Fruit fly (Drosophila melanogaster) whole organism, embryonic: ENCODE data around the gene Tfb5.

Source experiments
- Atf-2 ChIP-seq: fragments of 200-800 bp; sonication (Bioruptor generic); optimal IDR thresholded peaks from 2 replicates; lab custom pipeline; 2016; ENCODE audit warnings: missing biosample characterization, missing genetic modification characterization
- Blimp-1 ChIP-seq: fragments of 200-800 bp; sonication (Bioruptor generic); optimal IDR thresholded peaks from 3 replicates; lab custom pipeline; 2018; ENCODE audit warnings: missing biosample characterization, missing genetic modification characterization, mild to moderate bottlenecking, moderate library complexity, missing genetic modification reagents
- CG12659 ChIP-seq: fragments of 200-800 bp; sonication (Bioruptor generic); optimal IDR thresholded peaks from 3 replicates; lab custom pipeline; 2017; ENCODE audit warnings: mild to moderate bottlenecking, missing biosample characterization, missing genetic modification reagents, missing genetic modification characterization
- CG13775 ChIP-seq: fragments of 200-800 bp; sonication (Bioruptor generic); optimal IDR thresholded peaks from 3 replicates; lab custom pipeline; 2017; ENCODE audit warnings: missing biosample characterization, mild to moderate bottlenecking, missing genetic modification characterization
- CG14710 ChIP-seq: fragments of 200-800 bp; sonication (Bioruptor generic); optimal IDR thresholded peaks from 3 replicates; lab custom pipeline; 2019; ENCODE audit warnings: missing biosample characterization, mild to moderate bottlenecking, missing genetic modification characterization, moderate library complexity
- CG15479 ChIP-seq: fragments of 200-800 bp; sonication (Bioruptor generic); optimal IDR thresholded peaks from 3 replicates; lab custom pipeline; 2019; ENCODE audit warnings: missing biosample characterization, mild to moderate bottlenecking, missing genetic modification characterization, moderate library complexity
- CG17186 ChIP-seq: fragments of 200-800 bp; sonication (Bioruptor generic); optimal IDR thresholded peaks from 3 replicates; lab custom pipeline; 2017; ENCODE audit warnings: missing biosample characterization, missing genetic modification reagents, missing genetic modification characterization
- CG18262 ChIP-seq: fragments of 200-800 bp; optimal IDR thresholded peaks from 3 replicates; lab custom pipeline; 2019; ENCODE audit warnings: missing biosample characterization, mild to moderate bottlenecking, missing genetic modification characterization, moderate library complexity
- CG2875 ChIP-seq: fragments of 200-800 bp; sonication (Bioruptor generic); optimal IDR thresholded peaks from 2 replicates; lab custom pipeline; 2017; ENCODE audit warnings: missing biosample characterization, mild to moderate bottlenecking, missing genetic modification characterization, missing genetic modification reagents
- CG30403 ChIP-seq: fragments of 200-800 bp; sonication (Bioruptor generic); optimal IDR thresholded peaks from 3 replicates; lab custom pipeline; 2016; ENCODE audit warnings: missing biosample characterization, missing genetic modification characterization
- CG3995 ChIP-seq: fragments of 200-800 bp; sonication (Bioruptor generic); optimal IDR thresholded peaks from 3 replicates; lab custom pipeline; 2016; ENCODE audit warnings: missing biosample characterization, missing genetic modification characterization
- CG6854 ChIP-seq: fragments of 200-800 bp; sonication (Bioruptor generic); optimal IDR thresholded peaks from 3 replicates; lab custom pipeline; 2017; ENCODE audit warnings: missing biosample characterization, mild to moderate bottlenecking, missing genetic modification characterization
- CG7357 ChIP-seq: fragments of 200-800 bp; sonication (Bioruptor generic); IDR thresholded peaks from 3 replicates; pipeline ENCODE4 v1.3.6; 2022; ENCODE audit warnings: missing biosample characterization, missing genetic modification characterization
- CG7963 ChIP-seq: fragments of 200-800 bp; sonication (Bioruptor generic); IDR thresholded peaks from 3 replicates; pipeline ENCODE4 v1.3.6; 2022; ENCODE audit warnings: missing biosample characterization, missing genetic modification characterization; ENCODE audit not compliant: partially characterized antibody
- CG7987 ChIP-seq: fragments of 200-800 bp; sonication (Bioruptor generic); optimal IDR thresholded peaks from 2 replicates; lab custom pipeline; 2018; ENCODE audit warnings: missing biosample characterization, mild to moderate bottlenecking, missing genetic modification characterization, moderate library complexity
- CG8290 ChIP-seq, 3 experiments: fragments of 200-800 bp; sonication (Bioruptor generic); optimal IDR thresholded peaks; 2 replicates each; lab custom pipeline; 2016 to 2019; ENCODE audit warnings: missing biosample characterization in 3 of 3, missing genetic modification characterization in 3 of 3, mild to moderate bottlenecking in 2 of 3, moderate library complexity in 1 of 3
- CG8924 ChIP-seq: fragments of 200-800 bp; optimal IDR thresholded peaks from 3 replicates; lab custom pipeline; 2019; ENCODE audit warnings: missing biosample characterization, mild to moderate bottlenecking, missing genetic modification characterization, moderate library complexity
- CG9437 ChIP-seq: fragments of 200-800 bp; sonication (Bioruptor generic); optimal IDR thresholded peaks from 2 replicates; lab custom pipeline; 2018; ENCODE audit warnings: missing biosample characterization, mild to moderate bottlenecking, missing genetic modification characterization
- CG9817 ChIP-seq: fragments of 200-800 bp; sonication (Bioruptor generic); optimal IDR thresholded peaks from 2 replicates; lab custom pipeline; 2018; ENCODE audit warnings: missing biosample characterization, mild to moderate bottlenecking, missing genetic modification characterization, moderate library complexity
- CG9876 ChIP-seq: fragments of 200-800 bp; sonication (Bioruptor generic); optimal IDR thresholded peaks from 2 replicates; lab custom pipeline; 2016; ENCODE audit warnings: missing biosample characterization, missing genetic modification characterization
- Fer1 ChIP-seq: fragments of 200-800 bp; sonication (Bioruptor generic); optimal IDR thresholded peaks from 2 replicates; lab custom pipeline; 2017; ENCODE audit warnings: missing biosample characterization, mild to moderate bottlenecking, missing genetic modification characterization
- Fer2 ChIP-seq: fragments of 200-800 bp; sonication (Bioruptor generic); optimal IDR thresholded peaks from 2 replicates; lab custom pipeline; 2018; ENCODE audit warnings: missing biosample characterization, mild to moderate bottlenecking, missing genetic modification characterization, moderate library complexity
- Fer3 ChIP-seq: fragments of 200-800 bp; sonication (Bioruptor generic); optimal IDR thresholded peaks from 2 replicates; lab custom pipeline; 2018; ENCODE audit warnings: missing biosample characterization, mild to moderate bottlenecking, missing genetic modification characterization, moderate library complexity
- Mad ChIP-seq: fragments of 200-800 bp; sonication (Bioruptor generic); optimal IDR thresholded peaks from 2 replicates; lab custom pipeline; 2016; ENCODE audit warnings: missing biosample characterization, missing genetic modification characterization
- Med ChIP-seq: fragments of 200-800 bp; sonication (Bioruptor generic); peaks from one replicate; lab custom pipeline; 2016; ENCODE audit warnings: missing biosample characterization, missing genetic modification characterization, mild to moderate bottlenecking, inconsistent platforms, moderate library complexity
- NC2β ChIP-seq: fragments of 200-800 bp; sonication (Bioruptor generic); optimal IDR thresholded peaks from 2 replicates; lab custom pipeline; 2016; ENCODE audit warnings: missing biosample characterization, missing genetic modification characterization
- Oli ChIP-seq: fragments of 200-800 bp; sonication (Bioruptor generic); optimal IDR thresholded peaks from 2 replicates; lab custom pipeline; 2018; ENCODE audit warnings: missing biosample characterization, mild to moderate bottlenecking, missing genetic modification characterization, moderate library complexity
- Optix ChIP-seq: fragments of 200-800 bp; sonication (Bioruptor generic); IDR thresholded peaks from 3 replicates; pipeline ENCODE4 v1.3.6; 2022; ENCODE audit warnings: missing biosample characterization, missing genetic modification characterization
- caup ChIP-seq: fragments of 200-800 bp; sonication (Bioruptor generic); optimal IDR thresholded peaks from 3 replicates; lab custom pipeline; 2017; ENCODE audit warnings: missing biosample characterization, mild to moderate bottlenecking, missing genetic modification characterization, moderate library complexity; ENCODE audit not compliant: severe bottlenecking
- da ChIP-seq: fragments of 200-800 bp; sonication (Bioruptor generic); optimal IDR thresholded peaks from 2 replicates; lab custom pipeline; 2016; ENCODE audit warnings: missing biosample characterization, missing genetic modification characterization
- dati ChIP-seq: fragments of 200-800 bp; sonication (Bioruptor generic); IDR thresholded peaks from 2 replicates; pipeline ENCODE4 v1.3.6; 2022; ENCODE audit warnings: missing biosample characterization, missing genetic modification characterization
- dmrt11E ChIP-seq: fragments of 200-800 bp; sonication (Bioruptor generic); optimal IDR thresholded peaks from 3 replicates; lab custom pipeline; 2018; ENCODE audit warnings: missing biosample characterization, mild to moderate bottlenecking, missing genetic modification characterization, moderate library complexity
- ewg ChIP-seq: fragments of 200-800 bp; sonication (Bioruptor generic); optimal IDR thresholded peaks from 3 replicates; lab custom pipeline; 2017; ENCODE audit warnings: mild to moderate bottlenecking, missing biosample characterization, missing genetic modification reagents, missing genetic modification characterization
- eyg ChIP-seq: fragments of 200-800 bp; sonication (Bioruptor generic); optimal IDR thresholded peaks from 3 replicates; lab custom pipeline; 2016; ENCODE audit warnings: missing biosample characterization, missing genetic modification characterization
- fd3F ChIP-seq: fragments of 200-800 bp; sonication (Bioruptor generic); optimal IDR thresholded peaks from 2 replicates; lab custom pipeline; 2018; ENCODE audit warnings: missing biosample characterization, mild to moderate bottlenecking, missing genetic modification characterization, moderate library complexity
- grau ChIP-seq: fragments of 200-800 bp; optimal IDR thresholded peaks from 3 replicates; lab custom pipeline; 2019; ENCODE audit warnings: missing biosample characterization, mild to moderate bottlenecking, missing genetic modification characterization, moderate library complexity
- insv ChIP-seq, 2 experiments: fragments of 200-800 bp; sonication (Bioruptor generic); optimal IDR thresholded peaks; 3 replicates each; lab custom pipeline; 2016 to 2018; ENCODE audit warnings: missing biosample characterization in 2 of 2, missing genetic modification characterization in 2 of 2
- inv ChIP-seq: fragments of 200-800 bp; sonication (Bioruptor generic); IDR thresholded peaks from 2 replicates; pipeline ENCODE4 v1.3.6; 2022; ENCODE audit warnings: missing biosample characterization, missing genetic modification characterization; ENCODE audit not compliant: partially characterized antibody
- knrl ChIP-seq: fragments of 200-800 bp; sonication (Bioruptor generic); IDR thresholded peaks from 3 replicates; pipeline ENCODE4 v1.3.6; 2022; ENCODE audit warnings: missing biosample characterization, missing genetic modification characterization; ENCODE audit not compliant: partially characterized antibody
- org-1 ChIP-seq: fragments of 200-800 bp; sonication (Bioruptor generic); optimal IDR thresholded peaks from 2 replicates; lab custom pipeline; 2017; ENCODE audit warnings: missing biosample characterization, missing genetic modification characterization
- p53 ChIP-seq: fragments of 200-800 bp; sonication (Bioruptor generic); optimal IDR thresholded peaks from 2 replicates; lab custom pipeline; 2016; ENCODE audit warnings: missing biosample characterization, missing genetic modification characterization
- prd ChIP-seq, 3 experiments: fragments of >200 bp in 2 of 3; fragments of 200-800 bp in 1 of 3; sonication (Bioruptor generic) in 1 of 3; optimal IDR thresholded peaks in 2 of 3; IDR thresholded peaks in 1 of 3; 2 replicates in 2 of 3; 3 replicates in 1 of 3; pipeline versions ENCODE4 v1.3.6 to Lab custom; 2017 to 2022; ENCODE audit warnings: missing biosample characterization in 1 of 3, missing genetic modification characterization in 1 of 3
- salm ChIP-seq: fragments of 200-800 bp; sonication (Bioruptor generic); optimal IDR thresholded peaks from 2 replicates; lab custom pipeline; 2018; ENCODE audit warnings: missing biosample characterization, mild to moderate bottlenecking, missing genetic modification characterization
- sim ChIP-seq: fragments of 200-800 bp; sonication (Bioruptor generic); IDR thresholded peaks from 2 replicates; pipeline ENCODE4 v1.3.6; 2022; ENCODE audit warnings: missing biosample characterization, missing genetic modification characterization
- slou ChIP-seq: fragments of 200-800 bp; sonication (Bioruptor generic); optimal IDR thresholded peaks from 3 replicates; lab custom pipeline; 2016; ENCODE audit warnings: missing biosample characterization, missing genetic modification characterization
- usp ChIP-seq: fragments of >200 bp; optimal IDR thresholded peaks from 2 replicates; lab custom pipeline; 2017; ENCODE audit warnings: missing biosample characterization, missing genetic modification characterization
- vvl ChIP-seq: fragments of 200-800 bp; sonication (Bioruptor generic); IDR thresholded peaks from 2 replicates; pipeline ENCODE4 v1.3.6; 2022; ENCODE audit warnings: missing biosample characterization, missing genetic modification characterization

Gene Tfb5

DNA sequence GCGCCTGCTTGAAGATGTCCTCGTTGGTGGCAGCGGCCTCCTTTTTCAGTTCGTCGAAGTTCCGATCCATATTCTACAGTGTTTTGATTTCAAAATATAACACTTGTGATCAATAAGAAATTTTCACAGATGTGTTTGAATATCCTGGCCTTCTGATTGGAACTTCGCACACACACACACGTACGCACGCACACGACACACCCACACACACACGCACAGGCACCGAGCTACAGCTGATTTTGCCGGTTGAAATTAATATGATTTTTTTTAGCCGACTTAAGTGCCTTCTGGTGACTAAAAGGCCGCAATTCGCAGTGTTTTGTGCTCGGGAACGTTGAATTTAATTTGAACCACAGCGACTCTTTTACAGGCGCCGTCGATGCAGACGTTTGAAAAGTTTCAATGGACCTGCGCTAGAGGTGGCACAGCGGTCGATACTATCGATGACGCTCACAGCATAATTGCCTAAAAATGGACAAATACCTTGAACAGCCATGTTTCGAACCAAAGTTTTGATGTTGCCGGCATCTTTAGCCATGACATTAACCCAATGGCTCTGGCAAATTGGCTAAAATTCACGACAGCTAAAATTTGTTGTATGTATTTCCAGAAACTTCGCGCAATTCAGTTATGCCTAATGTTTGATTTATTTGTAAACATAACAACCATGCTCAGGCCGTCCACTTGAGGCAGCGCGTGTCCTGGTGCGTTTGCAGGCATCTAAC, 1.2 kb downstream of the Tfb5 start, which contains the start of gene Rtnl1 (continued):
- TF ChIP-seq da (GFP tag; lab: Kevin White, UChicago): no peak
- TF ChIP-seq vvl: peak; percentile 54; the same call in 1 of the 2 replicates
- TF ChIP-seq Optix (GFP tag; lab: Robert Waterston, UW): no peak
- TF ChIP-seq CG17186: peak; percentile 59
- TF ChIP-seq knrl (GFP tag; lab: Robert Waterston, UW): peak; percentile 92
- peak; percentile 35 for TF ChIP-seq CG30403 (GFP tag; lab: Kevin White, UChicago)
- peak; percentile 20 for TF ChIP-seq CG8924
- peak; percentile 85 for TF ChIP-seq inv
- peak; percentile 9 for TF ChIP-seq salm (tag; lab: Kevin White, UChicago)
- TF ChIP-seq CG15479 (GFP tag; lab: Kevin White, UChicago): peak; percentile 31
- TF ChIP-seq CG18262 (tag; lab: Kevin White, UChicago): peak; percentile 22
- TF ChIP-seq Blimp-1 (GFP tag; lab: Kevin White, UChicago): no peak
- no peak for TF ChIP-seq org-1 (GFP tag; lab: Kevin White, UChicago)
- TF ChIP-seq CG13775 (GFP tag; lab: Kevin White, UChicago): no peak
- TF ChIP-seq CG9876 (GFP tag; lab: Kevin White, UChicago): peak; percentile 59
- no peak for TF ChIP-seq CG6854 (GFP tag; lab: Kevin White, UChicago)
- TF ChIP-seq Fer2 (tag; lab: Kevin White, UChicago): no peak
- TF ChIP-seq CG2875: no peak
- peak; percentile 9 for TF ChIP-seq Atf-2
- TF ChIP-seq prd (optimal IDR thresholded peaks at IDR 0.05; lab: Kevin White, UChicago): no peak
- TF ChIP-seq prd (GFP tag; IDR thresholded peaks at IDR 0.05; lab: Robert Waterston, UW): no peak
- TF ChIP-seq eyg: no peak
- TF ChIP-seq CG3995 (GFP tag; lab: Kevin White, UChicago): peak; percentile 33
- TF ChIP-seq slou: no peak
- TF ChIP-seq dati (GFP tag; lab: Robert Waterston, UW): no peak
- peak; percentile 88; the same call in 2 of the 3 replicates for TF ChIP-seq CG7963
- TF ChIP-seq CG8290 (GFP tag; optimal IDR thresholded peaks at IDR 0.05; lab: Kevin White, UChicago): peak; percentile 51
- TF ChIP-seq CG8290 (tag; optimal IDR thresholded peaks at IDR 0.05; lab: Kevin White, UChicago): peak in 1 of 2 experiments; percentile 88
- peak; percentile 37 for TF ChIP-seq grau (tag; lab: Kevin White, UChicago)
- no peak for TF ChIP-seq CG7357 (GFP tag; lab: Robert Waterston, UW)
- TF ChIP-seq CG14710 (tag; lab: Kevin White, UChicago): peak; percentile 68
- peak; percentile 18 for TF ChIP-seq dmrt11E (tag; lab: Kevin White, UChicago)
- peak; percentile 28 for TF ChIP-seq Fer1
- peak; percentile 8 for TF ChIP-seq caup
- TF ChIP-seq Med (GFP tag; lab: Kevin White, UChicago): peak; percentile 91
- TF ChIP-seq CG12659: peak; percentile 88
- TF ChIP-seq Fer3 (tag; lab: Kevin White, UChicago): no peak
- TF ChIP-seq CG7987 (GFP tag; lab: Kevin White, UChicago): peak; percentile 56
- TF ChIP-seq usp (GFP tag; lab: Kevin White, UChicago): no peak
- no peak for TF ChIP-seq CG9437 (GFP tag; lab: Kevin White, UChicago)
- peak; percentile 71 for TF ChIP-seq p53
- TF ChIP-seq sim (GFP tag; lab: Robert Waterston, UW): no peak
- TF ChIP-seq Oli: no peak
- TF ChIP-seq CG9817 (tag; lab: Kevin White, UChicago): peak; percentile 9
- TF ChIP-seq NC2β (GFP tag; lab: Kevin White, UChicago): peak; percentile 66
- TF ChIP-seq insv (GFP tag; optimal IDR thresholded peaks at IDR 0.05; lab: Kevin White, UChicago): peak; percentile 87 to 98
- TF ChIP-seq fd3F (GFP tag; lab: Kevin White, UChicago): no peak
- TF ChIP-seq ewg: peak; percentile 100
- peak; percentile 35 for TF ChIP-seq Mad (GFP tag; lab: Kevin White, UChicago)
